Worm (Caenorhabditis elegans): ENCODE measurements around the gene chmp-7.

DNA sequence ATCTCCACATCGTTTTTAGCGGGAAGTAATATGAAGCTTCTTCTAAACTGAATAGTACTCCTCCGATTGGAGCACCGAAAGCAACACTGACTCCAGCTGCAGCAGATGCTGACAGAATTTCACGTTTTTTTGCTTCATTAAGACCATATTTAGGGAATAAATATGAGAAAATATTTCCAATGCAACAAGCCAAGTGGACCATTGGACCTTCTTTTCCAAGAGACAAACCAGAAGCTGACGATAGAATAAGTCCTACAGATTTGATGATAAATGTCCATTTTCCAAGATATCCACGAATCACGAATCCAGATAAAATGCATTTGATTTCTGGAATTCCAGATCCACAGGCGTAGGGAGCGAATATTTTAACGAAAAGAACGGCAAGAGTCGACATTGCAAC, 42.5 kb downstream of the chmp-7 start:
- no peak for TF ChIP-seq xnd-1 (tag; optimal IDR thresholded peaks at IDR 0.05)
- TF ChIP-seq egrh-3 (GFP tag; IDR thresholded peaks at IDR 0.05) = no peak
